Worm (Caenorhabditis elegans) whole organism, L2 larva: Measurements from ENCODE around the gene arrd-12.

Experiments used
- C34F6.9 ChIP-seq: fragments of 150-350 bp; optimal IDR thresholded peaks from 2 replicates; lab custom pipeline; 2014; ENCODE audit warnings: missing biosample characterization, missing genetic modification characterization
- R02D3.7 ChIP-seq: fragments of 150-350 bp; optimal IDR thresholded peaks from 2 replicates; lab custom pipeline; 2014; ENCODE audit warnings: missing biosample characterization, missing genetic modification characterization
- Y55F3AM.14 ChIP-seq: fragments of 200-800 bp; sonication (Bioruptor generic); optimal IDR thresholded peaks from 2 replicates; lab custom pipeline; 2018; ENCODE audit warnings: mild to moderate bottlenecking, missing genetic modification characterization, missing compliant biosample characterization
- ZK546.5 ChIP-seq: sonication (generic microtip); optimal IDR thresholded peaks from 2 replicates; lab custom pipeline; 2017; ENCODE audit warnings: missing biosample characterization, missing genetic modification characterization
- ama-1 ChIP-seq: fragments of 150-350 bp; optimal IDR thresholded peaks from 2 replicates; lab custom pipeline; 2018; ENCODE audit warnings: inconsistent platforms
- blmp-1 ChIP-seq: sonication (generic microtip); optimal IDR thresholded peaks from 2 replicates; lab custom pipeline; 2017; ENCODE audit warnings: missing genetic modification characterization, mild to moderate bottlenecking, missing compliant biosample characterization, antibody characterized with exemption, moderate library complexity; ENCODE audit not compliant: insufficient read depth
- ceh-16 ChIP-seq: fragments of 150-350 bp; optimal IDR thresholded peaks from 2 replicates; lab custom pipeline; 2014; ENCODE audit warnings: missing biosample characterization, missing genetic modification characterization
- ceh-82 ChIP-seq: fragments of 150-350 bp; optimal IDR thresholded peaks from 2 replicates; lab custom pipeline; 2014; ENCODE audit warnings: missing biosample characterization, missing genetic modification characterization
- crh-2 ChIP-seq: sonication (generic microtip); optimal IDR thresholded peaks from 2 replicates; lab custom pipeline; 2017; ENCODE audit warnings: missing biosample characterization, missing genetic modification characterization
- dmd-4 ChIP-seq: sonication (generic microtip); optimal IDR thresholded peaks from 2 replicates; lab custom pipeline; 2017; ENCODE audit warnings: missing biosample characterization, missing genetic modification characterization
- egl-27 ChIP-seq: sonication (generic microtip); optimal IDR thresholded peaks from 3 replicates; lab custom pipeline; 2017; ENCODE audit warnings: missing biosample characterization, missing genetic modification reagents, missing genetic modification characterization
- elt-3 ChIP-seq: sonication (generic microtip); optimal IDR thresholded peaks from 2 replicates; lab custom pipeline; 2017; ENCODE audit warnings: missing biosample characterization, missing genetic modification characterization
- fos-1 ChIP-seq: fragments of 150-350 bp; optimal IDR thresholded peaks from 2 replicates; lab custom pipeline; 2014; ENCODE audit warnings: missing biosample characterization, missing genetic modification characterization
- gmeb-1 ChIP-seq: fragments of 150-350 bp; optimal IDR thresholded peaks from 2 replicates; lab custom pipeline; 2014; ENCODE audit warnings: missing biosample characterization, missing genetic modification characterization
- lin-11 ChIP-seq: fragments of 150-350 bp; sonication (generic microtip); optimal IDR thresholded peaks from 2 replicates; lab custom pipeline; 2014; ENCODE audit warnings: missing biosample characterization, missing genetic modification characterization, inconsistent platforms, mixed read lengths
- lin-13 ChIP-seq: fragments of 150-350 bp; optimal IDR thresholded peaks from 2 replicates; lab custom pipeline; 2014; ENCODE audit warnings: missing biosample characterization, missing genetic modification reagents, missing genetic modification characterization
- lin-39 ChIP-seq: fragments of 150-350 bp; optimal IDR thresholded peaks from 2 replicates; lab custom pipeline; 2014; ENCODE audit warnings: missing biosample characterization, missing genetic modification reagents, missing genetic modification characterization
- lsy-2 ChIP-seq, 2 experiments: fragments of 150-350 bp in 1 of 2; sonication (generic microtip) in 1 of 2; optimal IDR thresholded peaks; 2 replicates each; lab custom pipeline; 2014 to 2017; ENCODE audit warnings: missing biosample characterization in 2 of 2, missing genetic modification characterization in 2 of 2
- mab-5 ChIP-seq: fragments of 150-350 bp; optimal IDR thresholded peaks from 2 replicates; lab custom pipeline; 2014; ENCODE audit warnings: missing biosample characterization, missing genetic modification characterization
- mbf-1 ChIP-seq: sonication (generic microtip); optimal IDR thresholded peaks from 2 replicates; lab custom pipeline; 2017; ENCODE audit warnings: missing biosample characterization, missing genetic modification characterization
- mdl-1 ChIP-seq, 2 experiments: fragments of 150-350 bp in 1 of 2; sonication (generic microtip) in 1 of 2; optimal IDR thresholded peaks; 2 replicates each; lab custom pipeline; 2017; ENCODE audit warnings: missing biosample characterization in 2 of 2, missing genetic modification characterization in 2 of 2
- nhr-11 ChIP-seq: fragments of 150-350 bp; optimal IDR thresholded peaks from 2 replicates; lab custom pipeline; 2014; ENCODE audit warnings: missing biosample characterization, missing genetic modification characterization
- nhr-12 ChIP-seq: fragments of 150-350 bp; optimal IDR thresholded peaks from 2 replicates; lab custom pipeline; 2014; ENCODE audit warnings: missing biosample characterization, missing genetic modification characterization
- nhr-129 ChIP-seq: fragments of 150-350 bp; optimal IDR thresholded peaks from 2 replicates; lab custom pipeline; 2014; ENCODE audit warnings: missing biosample characterization, missing genetic modification characterization
- nhr-23 ChIP-seq: fragments of 150-350 bp; optimal IDR thresholded peaks from 2 replicates; lab custom pipeline; 2014; ENCODE audit warnings: missing biosample characterization, missing genetic modification reagents, missing genetic modification characterization
- nhr-237 ChIP-seq: fragments of 150-350 bp; optimal IDR thresholded peaks from 2 replicates; lab custom pipeline; 2014; ENCODE audit warnings: missing biosample characterization, missing genetic modification characterization
- nhr-25 ChIP-seq: fragments of 150-350 bp; sonication (generic microtip); optimal IDR thresholded peaks from 3 replicates; lab custom pipeline; 2014; ENCODE audit warnings: missing biosample characterization, missing genetic modification characterization
- nhr-6 ChIP-seq: fragments of 150-350 bp; optimal IDR thresholded peaks from 2 replicates; lab custom pipeline; 2014; ENCODE audit warnings: missing biosample characterization, missing genetic modification characterization
- nhr-77 ChIP-seq: fragments of 150-350 bp; optimal IDR thresholded peaks from 2 replicates; lab custom pipeline; 2014; ENCODE audit warnings: missing biosample characterization, missing genetic modification characterization
- peb-1 ChIP-seq: fragments of 150-350 bp; optimal IDR thresholded peaks from 2 replicates; lab custom pipeline; 2014; ENCODE audit warnings: missing biosample characterization, missing genetic modification characterization
- sem-4 ChIP-seq: fragments of 150-350 bp; optimal IDR thresholded peaks from 2 replicates; lab custom pipeline; 2014; ENCODE audit warnings: missing biosample characterization, missing genetic modification reagents, missing genetic modification characterization
- skn-1 ChIP-seq: sonication (generic microtip); optimal IDR thresholded peaks from 2 replicates; lab custom pipeline; 2017; ENCODE audit warnings: missing biosample characterization, missing genetic modification characterization
- sma-3 ChIP-seq: sonication (generic microtip); optimal IDR thresholded peaks from 2 replicates; lab custom pipeline; 2016; ENCODE audit warnings: missing genetic modification reagents, missing genetic modification characterization, missing compliant biosample characterization
- sma-9 ChIP-seq, 2 experiments: fragments of 150-350 bp in 1 of 2; sonication (generic microtip) in 1 of 2; optimal IDR thresholded peaks; 2 replicates each; lab custom pipeline; 2014 to 2016; ENCODE audit warnings: missing genetic modification characterization in 2 of 2, mild to moderate bottlenecking in 1 of 2, missing biosample characterization in 1 of 2, missing compliant biosample characterization in 1 of 2, missing genetic modification reagents in 1 of 2, moderate library complexity in 1 of 2
- snpc-4 ChIP-seq: fragments of 150-350 bp; optimal IDR thresholded peaks from 2 replicates; lab custom pipeline; 2014; ENCODE audit warnings: missing biosample characterization, missing genetic modification characterization
- unc-39 ChIP-seq: fragments of 150-350 bp; optimal IDR thresholded peaks from 2 replicates; lab custom pipeline; 2014; ENCODE audit warnings: missing biosample characterization, missing genetic modification characterization
- unc-55 ChIP-seq: fragments of 150-350 bp; sonication (generic microtip); optimal IDR thresholded peaks from 3 replicates; lab custom pipeline; 2014; ENCODE audit warnings: missing biosample characterization, missing genetic modification reagents, missing genetic modification characterization
- zag-1 ChIP-seq: fragments of 150-350 bp; optimal IDR thresholded peaks from 2 replicates; lab custom pipeline; 2014; ENCODE audit warnings: missing biosample characterization, missing genetic modification characterization
- ztf-1 ChIP-seq: fragments of 200-800 bp; sonication (Bioruptor generic); conservative IDR thresholded peaks from 2 replicates; pipeline ENCODE4 v1.3.6; 2022; ENCODE audit warnings: missing genetic modification characterization, missing compliant biosample characterization
- ztf-11 ChIP-seq: sonication (generic microtip); optimal IDR thresholded peaks from 2 replicates; lab custom pipeline; 2017; ENCODE audit warnings: missing biosample characterization, missing genetic modification characterization
- ztf-4 ChIP-seq: fragments of 150-350 bp; optimal IDR thresholded peaks from 2 replicates; lab custom pipeline; 2014; ENCODE audit warnings: missing biosample characterization, missing genetic modification characterization

arrd-12 gene

DNA sequence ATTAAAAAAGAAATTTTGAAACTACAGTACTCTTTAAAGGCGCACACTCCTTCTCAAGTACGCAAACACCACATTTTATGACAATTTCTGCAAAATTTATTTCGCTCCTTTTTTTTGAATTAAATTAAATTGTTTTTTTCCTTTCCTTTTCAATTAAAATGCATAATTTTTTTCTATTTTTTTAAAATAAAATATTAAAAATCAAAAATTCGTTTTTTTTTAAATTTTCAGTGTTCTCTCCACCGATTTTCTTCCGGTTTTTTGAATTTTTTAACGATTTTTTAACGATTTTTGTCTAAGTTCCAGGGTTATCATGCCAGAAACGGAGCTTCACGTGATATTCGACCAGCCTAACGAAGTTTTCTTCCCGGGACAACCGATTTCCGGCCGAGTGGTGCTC lies 7.9 kb upstream of the arrd-12 start, which contains the start of gene arrd-13:
TSS of gene arrd-13 (plus strand) at position 301 of the 400 bp plus-strand sequence.
- TF ChIP-seq dmd-4: no peak
- no peak for TF ChIP-seq nhr-25 (tag; lab: Kevin White, UChicago)
- TF ChIP-seq lin-13 (GFP tag; lab: Kevin White, UChicago): no peak
- TF ChIP-seq C34F6.9 (tag; lab: Kevin White, UChicago): no peak
- no peak for TF ChIP-seq zag-1
- no peak for TF ChIP-seq ztf-1 (GFP tag; lab: Robert Waterston, UW)
- TF ChIP-seq lin-11 (tag; lab: Kevin White, UChicago): no peak
- no peak for TF ChIP-seq nhr-129 (tag; lab: Kevin White, UChicago)
- TF ChIP-seq gmeb-1 (tag; lab: Kevin White, UChicago): no peak
- no peak for TF ChIP-seq ceh-82 (tag; lab: Kevin White, UChicago)
- no peak for TF ChIP-seq nhr-23 (tag; lab: Kevin White, UChicago)
- no peak for TF ChIP-seq unc-55 (GFP tag; lab: Kevin White, UChicago)
- TF ChIP-seq mbf-1 (tag; lab: Kevin White, UChicago): no peak
- no peak for TF ChIP-seq nhr-237 (tag; lab: Kevin White, UChicago)
- no peak for TF ChIP-seq snpc-4 (tag; lab: Kevin White, UChicago)
- no peak for TF ChIP-seq mdl-1 (tag; optimal IDR thresholded peaks at IDR 0.05; lab: Kevin White, UChicago)
- TF ChIP-seq sem-4 (tag; lab: Kevin White, UChicago): no peak

DNA sequence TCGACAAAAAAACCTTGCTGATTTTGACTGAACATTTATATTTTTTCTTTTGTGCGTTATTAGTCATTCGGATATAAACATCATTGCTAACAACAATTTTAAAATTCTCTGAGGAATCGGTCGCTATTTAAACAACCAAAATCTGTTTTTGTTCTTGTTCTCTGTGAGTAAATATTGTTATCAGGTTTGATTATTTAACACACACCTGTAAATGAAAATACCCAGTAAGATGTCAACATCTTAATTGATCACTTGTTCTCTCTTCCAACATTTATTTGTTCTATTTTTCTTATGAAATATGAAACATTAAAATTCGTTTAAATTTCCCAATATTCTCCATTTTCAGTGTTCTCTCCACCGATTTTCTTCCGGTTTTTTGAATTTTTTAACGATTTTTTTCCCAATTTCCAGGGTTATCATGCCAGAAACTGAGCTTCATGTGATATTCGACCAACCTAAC lies 3.0 kb upstream of the arrd-12 start, which contains the start of gene arrd-11:
TSS of gene arrd-11 (plus strand) at position 410 of the 460 bp plus-strand sequence.
- TF ChIP-seq fos-1 (tag; lab: Kevin White, UChicago): no peak
- no peak for TF ChIP-seq Y55F3AM.14 (GFP tag; lab: Kevin White, UChicago)
- TF ChIP-seq crh-2 (tag; lab: Kevin White, UChicago): no peak
- no peak for TF ChIP-seq R02D3.7 (tag; lab: Kevin White, UChicago)
- no peak for TF ChIP-seq sem-4 (tag; lab: Kevin White, UChicago)
- TF ChIP-seq peb-1 (tag; lab: Kevin White, UChicago): no peak
- TF ChIP-seq skn-1 (tag; lab: Kevin White, UChicago): no peak
- no peak for TF ChIP-seq ceh-82 (tag; lab: Kevin White, UChicago)
- TF ChIP-seq ZK546.5 (tag; lab: Kevin White, UChicago): no peak
- TF ChIP-seq lsy-2 (tag; optimal IDR thresholded peaks at IDR 0.05; lab: Kevin White, UChicago): no peak
- no peak for TF ChIP-seq nhr-237 (tag; lab: Kevin White, UChicago)
- no peak for TF ChIP-seq nhr-12 (tag; lab: Kevin White, UChicago)
- no peak for TF ChIP-seq nhr-6
- no peak for TF ChIP-seq elt-3 (tag; lab: Kevin White, UChicago)

DNA sequence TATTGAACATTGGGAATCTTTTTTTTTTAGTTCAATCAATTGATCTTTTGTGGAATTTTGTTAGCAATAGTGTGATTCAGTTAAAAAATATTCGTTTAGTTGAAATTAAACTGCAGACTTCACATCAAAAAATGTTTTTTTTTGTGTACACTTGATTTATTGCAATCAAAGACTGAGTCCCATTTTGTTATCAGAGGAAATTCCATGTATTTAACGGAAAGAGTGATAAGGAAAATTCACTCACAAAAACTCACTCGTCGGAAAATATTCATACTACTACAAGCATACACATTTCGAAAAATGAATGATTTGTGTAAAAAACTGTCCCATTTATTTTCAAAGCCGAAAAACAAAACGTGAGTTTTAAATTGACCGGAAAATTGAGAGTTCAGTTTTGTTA lies 5.3 kb downstream of the arrd-12 start, which contains the start of gene C01B9.1:
TSS of gene C01B9.1 (plus strand) at position 241 of the 400 bp plus-strand sequence.
- TF ChIP-seq fos-1 (tag; lab: Kevin White, UChicago) (peak; percentile 57), mbf-1 (tag; lab: Kevin White, UChicago) (no peak)

DNA sequence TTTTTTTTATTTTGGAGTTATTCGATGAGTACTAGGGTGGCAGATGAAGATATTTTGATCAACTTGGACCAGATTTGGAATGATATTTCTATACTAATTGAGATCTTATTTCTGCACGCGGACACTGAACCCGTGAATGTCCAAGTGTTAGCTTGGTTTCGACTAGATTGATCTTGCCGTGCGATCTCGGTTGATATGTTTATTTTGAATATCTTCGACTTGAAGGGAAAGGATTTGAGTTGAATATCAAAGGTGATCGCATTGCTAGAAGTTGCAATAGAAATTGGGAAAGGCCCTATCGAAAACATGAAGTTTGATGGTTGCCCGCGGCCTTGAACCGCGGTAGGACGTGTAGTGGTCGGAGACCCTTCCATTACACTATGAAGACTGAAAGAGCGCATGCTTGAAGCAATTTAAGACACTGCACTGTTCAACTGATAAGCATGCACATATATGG lies 14.8 kb downstream of the arrd-12 start:
- TF ChIP-seq ama-1 (lab: Kevin White, UChicago) (no peak), nhr-6 (no peak), nhr-11 (tag; lab: Kevin White, UChicago) (no peak), nhr-237 (tag; lab: Kevin White, UChicago) (no peak), fos-1 (tag; lab: Kevin White, UChicago) (peak; percentile 43), egl-27 (tag; lab: Kevin White, UChicago) (no peak), crh-2 (tag; lab: Kevin White, UChicago) (peak; percentile 61), sma-9 (GFP tag; optimal IDR thresholded peaks at IDR 0.05; lab: Kevin White, UChicago) (peak; percentile 30), sma-9 (tag; optimal IDR thresholded peaks at IDR 0.05; lab: Kevin White, UChicago) (no peak), ceh-16 (tag; lab: Kevin White, UChicago) (no peak), ztf-1 (GFP tag; lab: Robert Waterston, UW) (no peak), mab-5 (tag; lab: Kevin White, UChicago) (no peak), unc-55 (GFP tag; lab: Kevin White, UChicago) (no peak), nhr-77 (tag; lab: Kevin White, UChicago) (no peak), mbf-1 (tag; lab: Kevin White, UChicago) (no peak), nhr-25 (tag; lab: Kevin White, UChicago) (no peak), ceh-82 (tag; lab: Kevin White, UChicago) (no peak), lsy-2 (tag; optimal IDR thresholded peaks at IDR 0.05; lab: Kevin White, UChicago) (no peak), lin-13 (GFP tag; lab: Kevin White, UChicago) (peak; percentile 6), blmp-1 (tag; lab: Kevin White, UChicago) (no peak), nhr-129 (tag; lab: Kevin White, UChicago) (no peak), lin-39 (tag; lab: Kevin White, UChicago) (no peak), skn-1 (tag; lab: Kevin White, UChicago) (no peak), ztf-4 (tag; lab: Kevin White, UChicago) (no peak), Y55F3AM.14 (GFP tag; lab: Kevin White, UChicago) (no peak), unc-39 (tag; lab: Kevin White, UChicago) (no peak), sma-3 (GFP tag; lab: Kevin White, UChicago) (no peak), ztf-11 (no peak), nhr-23 (tag; lab: Kevin White, UChicago) (no peak), ZK546.5 (tag; lab: Kevin White, UChicago) (no peak), dmd-4 (no peak), nhr-12 (tag; lab: Kevin White, UChicago) (no peak)
- TF ChIP-seq, all 48 proteins: peak for 4
